Worm (Caenorhabditis elegans): ENCODE measurements around the gene C17B7.8.

ce11 chrV:3295368-3295767 lies 28.7 kb downstream of the C17B7.8 start:
- TF ChIP-seq elt-3 (tag; optimal IDR thresholded peaks at IDR 0.05) = no peak
- no peak for TF ChIP-seq snpc-4 (tag; optimal IDR thresholded peaks at IDR 0.05)
- TF ChIP-seq ces-1 (GFP tag; optimal IDR thresholded peaks at IDR 0.05) = no peak
- TF ChIP-seq unc-62 (GFP tag; optimal IDR thresholded peaks at IDR 0.05) = no peak
- no peak for TF ChIP-seq ztf-11 (tag; optimal IDR thresholded peaks at IDR 0.05)
- no peak for TF ChIP-seq ceh-43 (GFP tag; optimal IDR thresholded peaks at IDR 0.05)
- no peak for TF ChIP-seq blmp-1 (tag; optimal IDR thresholded peaks at IDR 0.05)
- TF ChIP-seq tbx-8 (GFP tag; optimal IDR thresholded peaks at IDR 0.05) = no peak
- no peak for TF ChIP-seq nhr-237 (tag; optimal IDR thresholded peaks at IDR 0.05)
- TF ChIP-seq ceh-83 (GFP tag; optimal IDR thresholded peaks at IDR 0.05) = no peak
- no peak for TF ChIP-seq mls-2 (tag; optimal IDR thresholded peaks at IDR 0.05)

Data from whole organism, mixed stage, embryonic.